Worm (Caenorhabditis elegans) whole organism, young adult: ENCODE results near the gene Y81B9A.4.

ENCODE experiments used
- K11D2.4 ChIP-seq: fragments of 200-800 bp; sonication (Bioruptor generic); IDR thresholded peaks from 2 replicates; pipeline ENCODE4 v1.3.6; 2022; ENCODE audit warnings: missing genetic modification reagents, missing genetic modification characterization, missing compliant biosample characterization
- ama-1 ChIP-seq, 3 experiments: fragments of 150-350 bp in 1 of 3; sonication (generic microtip) in 2 of 3; optimal IDR thresholded peaks; 2 replicates each; lab custom pipeline; 2014 to 2018; ENCODE audit warnings: missing biosample characterization in 2 of 3, missing genetic modification characterization in 2 of 3, missing genetic modification reagents in 2 of 3
- ccch-3 ChIP-seq: fragments of 200-800 bp; sonication (Bioruptor generic); optimal IDR thresholded peaks from 2 replicates; lab custom pipeline; 2018; ENCODE audit warnings: mild to moderate bottlenecking, missing genetic modification characterization, missing compliant biosample characterization
- ets-4 ChIP-seq: fragments of 200-800 bp; sonication (Bioruptor generic); optimal IDR thresholded peaks from 2 replicates; lab custom pipeline; 2018; ENCODE audit warnings: mild to moderate bottlenecking, missing genetic modification characterization, missing compliant biosample characterization
- unc-62 ChIP-seq: fragments of 150-350 bp; optimal IDR thresholded peaks from 2 replicates; lab custom pipeline; 2014; ENCODE audit warnings: missing biosample characterization, missing genetic modification reagents, missing genetic modification characterization
- ztf-28 ChIP-seq: fragments of 200-800 bp; sonication (Bioruptor generic); IDR thresholded peaks from 2 replicates; pipeline ENCODE4 v1.3.6; 2022; ENCODE audit warnings: missing genetic modification reagents, missing genetic modification characterization, missing compliant biosample characterization

DNA sequence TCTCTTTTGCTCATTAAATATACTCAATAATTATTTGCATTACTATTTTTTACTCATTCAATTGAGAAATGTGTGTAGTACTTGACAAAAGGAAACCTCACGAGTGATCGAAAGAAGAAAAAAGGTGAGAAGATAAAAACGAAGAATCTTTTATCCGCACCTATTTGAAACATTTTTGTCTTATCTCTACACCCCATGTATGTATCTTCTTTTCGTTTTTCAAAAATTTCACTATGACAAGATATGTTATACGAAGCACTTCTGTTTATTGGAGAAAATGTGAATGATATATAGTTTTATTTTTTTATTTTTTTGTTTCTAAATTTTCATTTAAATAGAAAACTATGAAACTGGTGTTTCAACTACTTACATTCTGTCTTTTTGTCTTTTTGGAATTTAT lies 24.3 kb upstream of the Y81B9A.4 start:
- no peak for TF ChIP-seq ets-4 (GFP tag; lab: Kevin White, UChicago)
- no peak for TF ChIP-seq K11D2.4 (GFP tag; lab: Robert Waterston, UW)
- TF ChIP-seq ama-1 (optimal IDR thresholded peaks at IDR 0.05; lab: Kevin White, UChicago) = no peak
- no peak for TF ChIP-seq ama-1 (GFP tag; optimal IDR thresholded peaks at IDR 0.05; lab: Kevin White, UChicago)
- TF ChIP-seq ccch-3 (GFP tag; lab: Kevin White, UChicago) = no peak
- no peak for TF ChIP-seq ztf-28 (GFP tag; lab: Robert Waterston, UW)
- TF ChIP-seq unc-62 (GFP tag; lab: Kevin White, UChicago) = no peak
